Worm (Caenorhabditis elegans) whole organism, L4 larva: ENCODE results near the gene sas-5.

Source experiments
- aly-2 ChIP-seq: sonication (generic microtip); optimal IDR thresholded peaks from 2 replicates; lab custom pipeline; 2018; ENCODE audit warnings: missing biosample characterization, missing genetic modification characterization
- ces-1 ChIP-seq: fragments of 150-350 bp; sonication (generic microtip); optimal IDR thresholded peaks from 4 replicates; lab custom pipeline; 2014; ENCODE audit warnings: missing biosample characterization, missing genetic modification reagents, missing genetic modification characterization
- unc-62 ChIP-seq, 3 experiments: fragments of 150-350 bp in 1 of 3; sonication (generic microtip); optimal IDR thresholded peaks in 2 of 3; peaks in 1 of 3; 1 replicate in 1 of 3; 2 replicates in 2 of 3; lab custom pipeline; 2014 to 2017; ENCODE audit warnings: missing biosample characterization in 3 of 3, missing genetic modification characterization in 3 of 3, missing genetic modification reagents in 3 of 3, missing genotype in 1 of 3
- zip-2 ChIP-seq: fragments of 150-350 bp; optimal IDR thresholded peaks from 2 replicates; lab custom pipeline; 2014; ENCODE audit warnings: missing biosample characterization, missing genetic modification characterization

- TF ChIP-seq zip-2 (tag; lab: Kevin White, UChicago) (no peak), aly-2 (tag; lab: Kevin White, UChicago) (no peak), unc-62 (GFP tag; optimal IDR thresholded peaks at IDR 0.05 in 1 of 2; lab: Kevin White, UChicago) (no peak), unc-62 (tag; optimal IDR thresholded peaks at IDR 0.05; lab: Kevin White, UChicago) (no peak), ces-1 (GFP tag; lab: Kevin White, UChicago) (no peak)
Measured at ce11 chrV:11637191-11637590, 26.7 kb downstream of the sas-5 start, which contains the start of gene sipa-1.
